Worm (Caenorhabditis elegans) whole organism, late embryonic: ENCODE results near the gene C06A1.6.

Experiments
- K02D7.2 ChIP-seq: sonication (generic microtip); optimal IDR thresholded peaks from 2 replicates; lab custom pipeline; 2017; ENCODE audit warnings: mild to moderate bottlenecking, missing genetic modification characterization, missing compliant biosample characterization
- Y22D7AL.16 ChIP-seq: sonication (generic microtip); optimal IDR thresholded peaks from 2 replicates; lab custom pipeline; 2016; ENCODE audit warnings: missing genetic modification characterization, missing compliant biosample characterization
- ama-1 ChIP-seq: fragments of 150-350 bp; optimal IDR thresholded peaks from 2 replicates; lab custom pipeline; 2014
- ceh-24 ChIP-seq: sonication (generic microtip); optimal IDR thresholded peaks from 2 replicates; lab custom pipeline; 2016; ENCODE audit warnings: mild to moderate bottlenecking, missing genetic modification characterization, missing compliant biosample characterization
- elt-2 ChIP-seq: sonication (generic microtip); optimal IDR thresholded peaks from 2 replicates; lab custom pipeline; 2016; ENCODE audit warnings: missing genetic modification reagents, missing genetic modification characterization, missing compliant biosample characterization
- elt-4 ChIP-seq: sonication (generic microtip); optimal IDR thresholded peaks from 2 replicates; lab custom pipeline; 2016; ENCODE audit warnings: missing genetic modification characterization, missing compliant biosample characterization
- eyg-1 ChIP-seq: sonication (generic microtip); optimal IDR thresholded peaks from 2 replicates; lab custom pipeline; 2016; ENCODE audit warnings: missing genotype, missing genetic modification characterization, missing compliant biosample characterization
- lin-11 ChIP-seq: fragments of 200-800 bp; sonication (Bioruptor generic); optimal IDR thresholded peaks from 2 replicates; lab custom pipeline; 2018; ENCODE audit warnings: mild to moderate bottlenecking, missing genetic modification characterization, missing compliant biosample characterization
- nhr-11 ChIP-seq: fragments of 150-350 bp; optimal IDR thresholded peaks from 2 replicates; lab custom pipeline; 2014; ENCODE audit warnings: missing biosample characterization, missing genetic modification characterization
- pax-1 ChIP-seq: fragments of 150-350 bp; optimal IDR thresholded peaks from 2 replicates; lab custom pipeline; 2014; ENCODE audit warnings: missing biosample characterization, missing genetic modification characterization
- pha-4 ChIP-seq: fragments of 150-350 bp; optimal IDR thresholded peaks from 2 replicates; lab custom pipeline; 2018; ENCODE audit warnings: missing biosample characterization, missing genetic modification reagents, missing genetic modification characterization
- rnt-1 ChIP-seq: sonication (generic microtip); optimal IDR thresholded peaks from 2 replicates; lab custom pipeline; 2016; ENCODE audit warnings: missing genetic modification characterization, missing compliant biosample characterization

- no peak for TF ChIP-seq nhr-11 (tag; lab: Kevin White, UChicago)
- no peak for TF ChIP-seq ama-1 (lab: Kevin White, UChicago)
- TF ChIP-seq elt-4 (tag; lab: Kevin White, UChicago): no peak
- TF ChIP-seq Y22D7AL.16: no peak
- no peak for TF ChIP-seq rnt-1 (tag; lab: Kevin White, UChicago)
- no peak for TF ChIP-seq pha-4 (tag; lab: Kevin White, UChicago)
- no peak for TF ChIP-seq pax-1 (tag; lab: Kevin White, UChicago)
- TF ChIP-seq lin-11 (tag; lab: Kevin White, UChicago): no peak
- TF ChIP-seq K02D7.2: no peak
- no peak for TF ChIP-seq elt-2 (tag; lab: Kevin White, UChicago)
- no peak for TF ChIP-seq eyg-1 (tag; lab: Kevin White, UChicago)
- TF ChIP-seq ceh-24: no peak
Measured at ce11 chrII:10524374-10524773, 40.1 kb downstream of the C06A1.6 start, which contains the start of gene F59B10.6.
